Fruit fly (Drosophila melanogaster) S2 (cell line): ENCODE results near the gene CG13359.
A peak's percentile ranks its signal among the peaks of the same experiment; 100 is the strongest.

ENCODE experiments used
- CG8478 ChIP-seq: fragments of >200 bp; optimal IDR thresholded peaks from 2 replicates; lab custom pipeline; 2018
- CTCF ChIP-seq, 2 experiments: fragments of >200 bp; optimal IDR thresholded peaks; 2 replicates each; lab custom pipeline; 2018

CG13359 gene

dm6 chrX:803370-803769, at the start of gene CG13359:
TSS of gene CG13359 (minus strand) at chrX:803470.
- no peak for TF ChIP-seq CTCF (optimal IDR thresholded peaks at IDR 0.05; lab: Kevin White, UChicago)
- no peak for TF ChIP-seq CG8478 (lab: Kevin White, UChicago)

dm6 chrX:847057-847456, 43.8 kb upstream of the CG13359 start, which contains the start of gene CG3713:
TSS of gene CG3713 (minus strand) at chrX:847157.
- TF ChIP-seq CTCF (optimal IDR thresholded peaks at IDR 0.05; lab: Kevin White, UChicago): no peak
- no peak for TF ChIP-seq CG8478 (lab: Kevin White, UChicago)

dm6 chrX:844523-844922, 41.3 kb upstream of the CG13359 start, which contains the start of gene CG14635:
TSS of gene CG14635 (plus strand) at chrX:844823.
- no peak for TF ChIP-seq CG8478 (lab: Kevin White, UChicago)
- TF ChIP-seq CTCF (optimal IDR thresholded peaks at IDR 0.05; lab: Kevin White, UChicago): no peak

- peak; percentile 57 to 76 for TF ChIP-seq CTCF (optimal IDR thresholded peaks at IDR 0.05; lab: Kevin White, UChicago)
- TF ChIP-seq CG8478 (lab: Kevin White, UChicago): no peak
Observed at dm6 chrX:843489-843888, 40.2 kb upstream of the CG13359 start.

- TF ChIP-seq CTCF (optimal IDR thresholded peaks at IDR 0.05; lab: Kevin White, UChicago) (no peak), CG8478 (lab: Kevin White, UChicago) (no peak)
Observed at dm6 chrX:841941-842340, 38.7 kb upstream of the CG13359 start.

dm6 chrX:841038-841437, 37.8 kb upstream of the CG13359 start:
- TF ChIP-seq CTCF (optimal IDR thresholded peaks at IDR 0.05; lab: Kevin White, UChicago) (peak in 1 of 2 experiments; percentile 10), CG8478 (lab: Kevin White, UChicago) (no peak)

dm6 chrX:838012-838411, 34.7 kb upstream of the CG13359 start:
- no peak for TF ChIP-seq CTCF (optimal IDR thresholded peaks at IDR 0.05; lab: Kevin White, UChicago)
- no peak for TF ChIP-seq CG8478 (lab: Kevin White, UChicago)

dm6 chrX:835965-836690, 32.9 kb upstream of the CG13359 start:
- no peak for TF ChIP-seq CTCF (optimal IDR thresholded peaks at IDR 0.05; lab: Kevin White, UChicago)
- no peak for TF ChIP-seq CG8478 (lab: Kevin White, UChicago)

dm6 chrX:824961-825360, 21.7 kb upstream of the CG13359 start:
- no peak for TF ChIP-seq CG8478 (lab: Kevin White, UChicago)
- no peak for TF ChIP-seq CTCF (optimal IDR thresholded peaks at IDR 0.05; lab: Kevin White, UChicago)

dm6 chrX:805907-806306, 2.6 kb upstream of the CG13359 start, which contains the start of gene Sec22:
TSS of gene Sec22 (plus strand) at chrX:806076.
- no peak for TF ChIP-seq CG8478 (lab: Kevin White, UChicago)
- no peak for TF ChIP-seq CTCF (optimal IDR thresholded peaks at IDR 0.05; lab: Kevin White, UChicago)

- no peak for TF ChIP-seq CG8478 (lab: Kevin White, UChicago)
- no peak for TF ChIP-seq CTCF (optimal IDR thresholded peaks at IDR 0.05; lab: Kevin White, UChicago)
Observed at dm6 chrX:804821-805220, 1.6 kb upstream of the CG13359 start, which contains the start of gene CG13358. TSS of gene CG13358 (minus strand) at chrX:804921.

dm6 chrX:801157-801872, 2.0 kb downstream of the CG13359 start, which contains the start of gene Rbf:
TSS of gene Rbf (minus strand) at chrX:801479.
- no peak for TF ChIP-seq CG8478 (lab: Kevin White, UChicago)
- no peak for TF ChIP-seq CTCF (optimal IDR thresholded peaks at IDR 0.05; lab: Kevin White, UChicago)

dm6 chrX:796397-796989, 6.8 kb downstream of the CG13359 start:
- TF ChIP-seq CG8478 (lab: Kevin White, UChicago) (no peak), CTCF (optimal IDR thresholded peaks at IDR 0.05; lab: Kevin White, UChicago) (no peak)

- TF ChIP-seq CTCF (optimal IDR thresholded peaks at IDR 0.05; lab: Kevin White, UChicago): peak in 1 of 2 experiments; percentile 22
- no peak for TF ChIP-seq CG8478 (lab: Kevin White, UChicago)
Observed at dm6 chrX:792923-793322, 10.3 kb downstream of the CG13359 start, which contains the start of gene CG16989. TSS of gene CG16989 (plus strand) at chrX:793147.
